Worm (Caenorhabditis elegans) whole organism, L3 larva: ENCODE measurements around the gene let-756.

Experiments
- aly-2 ChIP-seq: fragments of 150-350 bp; optimal IDR thresholded peaks from 2 replicates; lab custom pipeline; 2014; ENCODE audit warnings: missing biosample characterization, missing genetic modification characterization
- ama-1 ChIP-seq: fragments of 150-350 bp; optimal IDR thresholded peaks from 2 replicates; lab custom pipeline; 2018
- ceh-16 ChIP-seq: sonication (generic microtip); optimal IDR thresholded peaks from 2 replicates; lab custom pipeline; 2017; ENCODE audit warnings: missing biosample characterization, missing genetic modification characterization
- ceh-82 ChIP-seq: fragments of 150-350 bp; optimal IDR thresholded peaks from 2 replicates; lab custom pipeline; 2014; ENCODE audit warnings: missing biosample characterization, missing genetic modification characterization
- ceh-9 ChIP-seq: sonication (generic microtip); optimal IDR thresholded peaks from 2 replicates; lab custom pipeline; 2018; ENCODE audit warnings: missing biosample characterization, missing genetic modification characterization
- daf-12 ChIP-seq: fragments of 150-350 bp; optimal IDR thresholded peaks from 2 replicates; lab custom pipeline; 2014; ENCODE audit warnings: missing biosample characterization, missing genetic modification reagents, missing genetic modification characterization
- elt-1 ChIP-seq: fragments of 150-350 bp; optimal IDR thresholded peaks from 2 replicates; lab custom pipeline; 2014; ENCODE audit warnings: missing biosample characterization, missing genetic modification characterization
- elt-2 ChIP-seq: sonication (generic microtip); optimal IDR thresholded peaks from 2 replicates; lab custom pipeline; 2016; ENCODE audit warnings: missing genetic modification reagents, mild to moderate bottlenecking, missing genetic modification characterization, missing compliant biosample characterization
- elt-3 ChIP-seq, 3 experiments: fragments of 150-350 bp in 1 of 3; sonication (generic microtip) in 2 of 3; optimal IDR thresholded peaks; 2 replicates in 2 of 3; 4 replicates in 1 of 3; lab custom pipeline; 2014 to 2017; ENCODE audit warnings: missing biosample characterization in 3 of 3, missing genetic modification characterization in 3 of 3
- eor-1 ChIP-seq, 2 experiments: fragments of 150-350 bp; optimal IDR thresholded peaks; 2 replicates each; lab custom pipeline; 2014 to 2018; ENCODE audit warnings: missing biosample characterization in 2 of 2, missing genetic modification characterization in 2 of 2
- fkh-10 ChIP-seq: sonication (generic microtip); optimal IDR thresholded peaks from 2 replicates; lab custom pipeline; 2017; ENCODE audit warnings: missing biosample characterization, missing genetic modification reagents, missing genetic modification characterization
- fkh-2 ChIP-seq: fragments of 150-350 bp; optimal IDR thresholded peaks from 2 replicates; lab custom pipeline; 2014; ENCODE audit warnings: missing biosample characterization, missing genetic modification reagents, missing genetic modification characterization
- fos-1 ChIP-seq: fragments of 150-350 bp; optimal IDR thresholded peaks from 2 replicates; lab custom pipeline; 2014; ENCODE audit warnings: missing biosample characterization, missing genetic modification characterization
- hmg-11 ChIP-seq: sonication (generic microtip); optimal IDR thresholded peaks from 2 replicates; lab custom pipeline; 2016; ENCODE audit warnings: missing genetic modification characterization, missing compliant biosample characterization
- jun-1 ChIP-seq: fragments of 150-350 bp; optimal IDR thresholded peaks from 2 replicates; lab custom pipeline; 2014; ENCODE audit warnings: missing biosample characterization, missing genetic modification reagents, missing genetic modification characterization
- lin-39 ChIP-seq: fragments of 150-350 bp; optimal IDR thresholded peaks from 2 replicates; lab custom pipeline; 2018; ENCODE audit warnings: missing biosample characterization, missing genetic modification reagents, missing genetic modification characterization
- lsy-12 ChIP-seq: sonication (generic microtip); optimal IDR thresholded peaks from 2 replicates; lab custom pipeline; 2016; ENCODE audit warnings: mild to moderate bottlenecking, missing genetic modification characterization, missing compliant biosample characterization
- mdl-1 ChIP-seq: fragments of 150-350 bp; optimal IDR thresholded peaks from 2 replicates; lab custom pipeline; 2014; ENCODE audit warnings: missing biosample characterization, missing genetic modification characterization
- nfya-1 ChIP-seq: sonication (generic microtip); optimal IDR thresholded peaks from 2 replicates; lab custom pipeline; 2017; ENCODE audit warnings: missing genetic modification characterization, mild to moderate bottlenecking, missing compliant biosample characterization, antibody characterized with exemption, moderate library complexity; ENCODE audit not compliant: insufficient read depth
- nhr-11 ChIP-seq: fragments of 150-350 bp; optimal IDR thresholded peaks from 2 replicates; lab custom pipeline; 2014; ENCODE audit warnings: missing biosample characterization, missing genetic modification characterization
- nhr-237 ChIP-seq: fragments of 150-350 bp; optimal IDR thresholded peaks from 2 replicates; lab custom pipeline; 2014; ENCODE audit warnings: missing biosample characterization, missing genetic modification characterization
- nhr-25 ChIP-seq: sonication (generic microtip); optimal IDR thresholded peaks from 2 replicates; lab custom pipeline; 2017; ENCODE audit warnings: missing biosample characterization, missing genetic modification characterization
- nhr-43 ChIP-seq: sonication (generic microtip); optimal IDR thresholded peaks from 2 replicates; lab custom pipeline; 2016; ENCODE audit warnings: mild to moderate bottlenecking, missing genetic modification characterization, missing compliant biosample characterization; ENCODE audit not compliant: poor library complexity, severe bottlenecking
- nhr-77 ChIP-seq: fragments of 150-350 bp; optimal IDR thresholded peaks from 2 replicates; lab custom pipeline; 2014; ENCODE audit warnings: missing biosample characterization, missing genetic modification characterization
- pha-4 ChIP-seq: fragments of 150-350 bp; optimal IDR thresholded peaks from 2 replicates; lab custom pipeline; 2014; ENCODE audit warnings: missing biosample characterization, missing genetic modification reagents, missing genetic modification characterization
- pqm-1 ChIP-seq: fragments of 150-350 bp; optimal IDR thresholded peaks from 2 replicates; lab custom pipeline; 2017; ENCODE audit warnings: missing biosample characterization, missing genetic modification characterization, inconsistent platforms
- skn-1 ChIP-seq: fragments of 150-350 bp; optimal IDR thresholded peaks from 2 replicates; lab custom pipeline; 2014; ENCODE audit warnings: missing biosample characterization, missing genetic modification characterization
- tbx-2 ChIP-seq: sonication (generic microtip); optimal IDR thresholded peaks from 2 replicates; lab custom pipeline; 2016; ENCODE audit warnings: mild to moderate bottlenecking, missing genetic modification characterization, missing compliant biosample characterization
- unc-62 ChIP-seq: fragments of 150-350 bp; sonication (generic microtip); optimal IDR thresholded peaks from 4 replicates; lab custom pipeline; 2014; ENCODE audit warnings: missing biosample characterization, missing genetic modification reagents, missing genetic modification characterization
- ztf-4 ChIP-seq: fragments of 150-350 bp; optimal IDR thresholded peaks from 2 replicates; lab custom pipeline; 2014; ENCODE audit warnings: missing biosample characterization, missing genetic modification characterization

The let-756 gene

ce11 chrIII:6396381-6396780 lies 10.5 kb upstream of the let-756 start:
- TF ChIP-seq ceh-9 (tag; lab: Kevin White, UChicago) (no peak), nhr-11 (tag; lab: Kevin White, UChicago) (no peak), pha-4 (tag; lab: Kevin White, UChicago) (peak; percentile 32), nhr-25 (tag; lab: Kevin White, UChicago) (peak; percentile 73), pqm-1 (tag; lab: Kevin White, UChicago) (peak; percentile 85), jun-1 (tag; lab: Kevin White, UChicago) (peak; percentile 20), elt-2 (tag; lab: Kevin White, UChicago) (peak; percentile 95), elt-3 (tag; optimal IDR thresholded peaks at IDR 0.05; lab: Kevin White, UChicago) (peak; percentile 2 to 100 (median 82)), ztf-4 (tag; lab: Kevin White, UChicago) (no peak), skn-1 (tag; lab: Kevin White, UChicago) (peak; percentile 11), nhr-43 (tag; lab: Kevin White, UChicago) (peak; percentile 70), elt-1 (tag; lab: Kevin White, UChicago) (no peak)

ce11 chrIII:6398124-6398523 lies 8.8 kb upstream of the let-756 start:
- TF ChIP-seq nfya-1 = peak; percentile 22
- peak; percentile 31 for TF ChIP-seq nhr-11 (tag; lab: Kevin White, UChicago)
- TF ChIP-seq mdl-1 (tag; lab: Kevin White, UChicago) = no peak
- TF ChIP-seq eor-1 (tag; optimal IDR thresholded peaks at IDR 0.05; lab: Kevin White, UChicago) = no peak

- TF ChIP-seq daf-12 (tag; lab: Kevin White, UChicago) (no peak), fkh-10 (GFP tag; lab: Kevin White, UChicago) (peak; percentile 59)
These were observed 7.5 kb upstream of the let-756 start for ce11 chrIII:6399424-6399823.

ce11 chrIII:6402346-6402745 lies 4.6 kb upstream of the let-756 start:
- TF ChIP-seq nhr-11 (tag; lab: Kevin White, UChicago) (peak; percentile 65), fkh-10 (GFP tag; lab: Kevin White, UChicago) (no peak), skn-1 (tag; lab: Kevin White, UChicago) (no peak), nfya-1 (peak; percentile 23), eor-1 (tag; optimal IDR thresholded peaks at IDR 0.05; lab: Kevin White, UChicago) (no peak), ceh-16 (no peak), pqm-1 (tag; lab: Kevin White, UChicago) (no peak), fkh-2 (no peak), nhr-25 (tag; lab: Kevin White, UChicago) (no peak), unc-62 (GFP tag; lab: Kevin White, UChicago) (no peak), nhr-237 (tag; lab: Kevin White, UChicago) (no peak), ceh-82 (tag; lab: Kevin White, UChicago) (no peak), lin-39 (tag; lab: Kevin White, UChicago) (peak; percentile 56), elt-1 (tag; lab: Kevin White, UChicago) (no peak), tbx-2 (tag; lab: Kevin White, UChicago) (no peak)

ce11 chrIII:6402810-6403209 lies 4.1 kb upstream of the let-756 start:
- TF ChIP-seq nfya-1 (no peak), aly-2 (tag; lab: Kevin White, UChicago) (no peak), nhr-77 (no peak), hmg-11 (no peak), daf-12 (tag; lab: Kevin White, UChicago) (no peak), lsy-12 (tag; lab: Kevin White, UChicago) (no peak), tbx-2 (tag; lab: Kevin White, UChicago) (no peak), lin-39 (tag; lab: Kevin White, UChicago) (no peak), nhr-237 (tag; lab: Kevin White, UChicago) (no peak), unc-62 (GFP tag; lab: Kevin White, UChicago) (no peak), ama-1 (no peak), fos-1 (no peak), nhr-43 (tag; lab: Kevin White, UChicago) (no peak), elt-3 (tag; optimal IDR thresholded peaks at IDR 0.05; lab: Kevin White, UChicago) (no peak), pqm-1 (tag; lab: Kevin White, UChicago) (no peak)

ce11 chrIII:6405121-6405520 lies 1.8 kb upstream of the let-756 start:
- no peak for TF ChIP-seq lsy-12 (tag; lab: Kevin White, UChicago)
- TF ChIP-seq nfya-1 = peak; percentile 37
- TF ChIP-seq nhr-11 (tag; lab: Kevin White, UChicago) = peak; percentile 78
- TF ChIP-seq jun-1 (tag; lab: Kevin White, UChicago) = no peak
- TF ChIP-seq lin-39 (tag; lab: Kevin White, UChicago) = peak; percentile 31
- TF ChIP-seq unc-62 (GFP tag; lab: Kevin White, UChicago) = no peak
- no peak for TF ChIP-seq ama-1
